Fruit fly (Drosophila melanogaster) whole organism, pupa: Measurements from ENCODE around the gene CG32086.
"Not testable (repeated sequence)": the region's sequence is repeated elsewhere in the genome, so short reads cannot be mapped to it uniquely, and the experiment has no call there.

Source experiments
- CG10348 ChIP-seq: fragments of 200-800 bp; sonication (Bioruptor generic); IDR thresholded peaks from 2 replicates; pipeline ENCODE4 v1.3.6; 2022; ENCODE audit warnings: missing biosample characterization, missing genetic modification characterization
- CG12605 ChIP-seq: fragments of 200-800 bp; sonication (Bioruptor generic); IDR thresholded peaks from 2 replicates; pipeline ENCODE4 v1.3.6; 2022; ENCODE audit warnings: missing biosample characterization, missing genetic modification characterization
- CG13204 ChIP-seq: fragments of 200-800 bp; sonication (Bioruptor generic); optimal IDR thresholded peaks from 2 replicates; lab custom pipeline; 2018; ENCODE audit warnings: missing biosample characterization, mild to moderate bottlenecking, missing genetic modification characterization, moderate library complexity
- CG14655 ChIP-seq: fragments of 200-800 bp; sonication (Bioruptor generic); optimal IDR thresholded peaks from 3 replicates; lab custom pipeline; 2017; ENCODE audit warnings: mild to moderate bottlenecking, missing biosample characterization, missing genetic modification reagents, missing genetic modification characterization
- CG15710 ChIP-seq: fragments of 200-800 bp; sonication (Bioruptor generic); optimal IDR thresholded peaks from 2 replicates; lab custom pipeline; 2018; ENCODE audit warnings: missing biosample characterization, mild to moderate bottlenecking, missing genetic modification characterization, moderate library complexity
- CG17806 ChIP-seq: fragments of 200-800 bp; sonication (Bioruptor generic); optimal IDR thresholded peaks from 2 replicates; lab custom pipeline; 2018; ENCODE audit warnings: missing biosample characterization, mild to moderate bottlenecking, missing genetic modification characterization, moderate library complexity
- CG32121 ChIP-seq: fragments of 200-800 bp; sonication (Bioruptor generic); IDR thresholded peaks from 2 replicates; pipeline ENCODE4 v1.3.6; 2022; ENCODE audit warnings: missing biosample characterization, missing genetic modification characterization
- CG34367 ChIP-seq: fragments of 200-800 bp; sonication (Bioruptor generic); optimal IDR thresholded peaks from 2 replicates; lab custom pipeline; 2018; ENCODE audit warnings: missing biosample characterization, mild to moderate bottlenecking, missing genetic modification characterization
- CG4496 ChIP-seq: fragments of 200-800 bp; sonication (Bioruptor generic); IDR thresholded peaks from 3 replicates; pipeline ENCODE4 v1.3.6; 2022; ENCODE audit warnings: missing biosample characterization, missing genetic modification characterization
- CG8159 ChIP-seq: fragments of 200-800 bp; sonication (Bioruptor generic); optimal IDR thresholded peaks from 3 replicates; lab custom pipeline; 2018; ENCODE audit warnings: missing biosample characterization, mild to moderate bottlenecking, missing genetic modification characterization, moderate library complexity
- CG8301 ChIP-seq: fragments of 200-800 bp; sonication (Bioruptor generic); optimal IDR thresholded peaks from 2 replicates; lab custom pipeline; 2018; ENCODE audit warnings: missing biosample characterization, mild to moderate bottlenecking, missing genetic modification characterization
- CG9948 ChIP-seq: fragments of 200-800 bp; sonication (Bioruptor generic); optimal IDR thresholded peaks from 2 replicates; lab custom pipeline; 2018; ENCODE audit warnings: missing biosample characterization, mild to moderate bottlenecking, missing genetic modification characterization, moderate library complexity
- D1 ChIP-seq: fragments of 200-800 bp; sonication (Bioruptor generic); optimal IDR thresholded peaks from 2 replicates; lab custom pipeline; 2018; ENCODE audit warnings: missing biosample characterization, mild to moderate bottlenecking, missing genetic modification characterization, moderate library complexity
- EcR ChIP-seq: fragments of 200-800 bp; sonication (Bioruptor generic); optimal IDR thresholded peaks from 3 replicates; lab custom pipeline; 2019; ENCODE audit warnings: missing biosample characterization, missing genetic modification characterization, mild to moderate bottlenecking, moderate library complexity, missing genetic modification reagents
- Ets98B ChIP-seq: fragments of 200-800 bp; sonication (Bioruptor generic); IDR thresholded peaks from 2 replicates; pipeline ENCODE4 v1.3.6; 2022; ENCODE audit warnings: missing biosample characterization, missing genetic modification characterization
- Pif1A ChIP-seq: fragments of 200-800 bp; sonication (Bioruptor generic); optimal IDR thresholded peaks from 3 replicates; lab custom pipeline; 2016; ENCODE audit warnings: missing biosample characterization, missing genetic modification characterization
- Pif1B ChIP-seq: fragments of 200-800 bp; sonication (Bioruptor generic); optimal IDR thresholded peaks from 3 replicates; lab custom pipeline; 2016; ENCODE audit warnings: missing biosample characterization, missing genetic modification characterization
- Snoo ChIP-seq: fragments of 200-800 bp; sonication (Bioruptor generic); optimal IDR thresholded peaks from 3 replicates; lab custom pipeline; 2017; ENCODE audit warnings: missing biosample characterization, mild to moderate bottlenecking, missing genetic modification characterization, inconsistent platforms
- fd96Ca ChIP-seq: fragments of 200-800 bp; sonication (Bioruptor generic); IDR thresholded peaks from 3 replicates; pipeline ENCODE4 v1.3.6; 2022; ENCODE audit warnings: missing biosample characterization, missing genetic modification characterization
- gl ChIP-seq: fragments of 200-800 bp; sonication (Bioruptor generic); optimal IDR thresholded peaks from 2 replicates; lab custom pipeline; 2018; ENCODE audit warnings: missing biosample characterization, mild to moderate bottlenecking, missing genetic modification characterization
- rn ChIP-seq: fragments of 200-800 bp; sonication (Bioruptor generic); IDR thresholded peaks from 2 replicates; pipeline ENCODE4 v1.3.6; 2022; ENCODE audit warnings: missing biosample characterization, missing genetic modification characterization

The CG32086 gene

dm6 chr3L:11578211-11578673 is 5.6 kb downstream of the CG32086 start, which contains the start of gene CG33270:
Gene CG33270 (minus strand): TSS chr3L:11578623.
- TF ChIP-seq CG14655 (no peak), Pif1A (no peak), Snoo (no peak), CG12605 (GFP tag; lab: Robert Waterston, UW) (no peak), CG13204 (GFP tag; lab: Kevin White, UChicago) (no peak), CG8301 (no peak), EcR (GFP tag; lab: Kevin White, UChicago) (no peak), CG10348 (no peak), CG34367 (tag; lab: Kevin White, UChicago) (no peak), CG17806 (tag; lab: Kevin White, UChicago) (no peak), Ets98B (GFP tag; lab: Robert Waterston, UW) (no peak), rn (GFP tag; lab: Robert Waterston, UW) (no peak), D1 (tag; lab: Kevin White, UChicago) (no peak), gl (no peak), fd96Ca (GFP tag; lab: Robert Waterston, UW) (no peak)
- TF ChIP-seq, all 21 proteins: peak for 0

- TF ChIP-seq CG8301 = no peak
- no peak for TF ChIP-seq fd96Ca (GFP tag; lab: Robert Waterston, UW)
- no peak for TF ChIP-seq D1 (tag; lab: Kevin White, UChicago)
- TF ChIP-seq CG34367 (tag; lab: Kevin White, UChicago) = no peak
- TF ChIP-seq gl = no peak
- TF ChIP-seq CG32121 (GFP tag; lab: Robert Waterston, UW) = no peak
- TF ChIP-seq CG14655 = no peak
- no peak for TF ChIP-seq Pif1A
- TF ChIP-seq EcR (GFP tag; lab: Kevin White, UChicago) = no peak
- TF ChIP-seq CG8159 (tag; lab: Kevin White, UChicago) = no peak
- no peak for TF ChIP-seq Snoo
- TF ChIP-seq CG9948 (tag; lab: Kevin White, UChicago) = no peak
- no peak for TF ChIP-seq CG13204 (GFP tag; lab: Kevin White, UChicago)
Observed at dm6 chr3L:11577395-11577794, 6.5 kb downstream of the CG32086 start, which contains the start of gene CG33271. Gene CG33271 (minus strand): TSS chr3L:11577495.

- not testable (repeated sequence) for TF ChIP-seq CG32121, CG12605, rn (GFP tag; lab: Robert Waterston, UW)
Observed at dm6 chr3L:11576944-11577343, 6.9 kb downstream of the CG32086 start, which contains the start of gene CG33489. Gene CG33489 (minus strand): TSS chr3L:11577044.

- no peak for TF ChIP-seq CG15710 (tag; lab: Kevin White, UChicago)
- TF ChIP-seq D1 (tag; lab: Kevin White, UChicago) = no peak
- TF ChIP-seq CG8301 = no peak
- TF ChIP-seq CG12605 (GFP tag; lab: Robert Waterston, UW) = no peak
- no peak for TF ChIP-seq CG17806 (tag; lab: Kevin White, UChicago)
- TF ChIP-seq CG13204 (GFP tag; lab: Kevin White, UChicago) = no peak
- no peak for TF ChIP-seq rn (GFP tag; lab: Robert Waterston, UW)
- no peak for TF ChIP-seq fd96Ca (GFP tag; lab: Robert Waterston, UW)
- no peak for TF ChIP-seq Ets98B (GFP tag; lab: Robert Waterston, UW)
- TF ChIP-seq CG8159 (tag; lab: Kevin White, UChicago) = no peak
- TF ChIP-seq CG10348 = no peak
- no peak for TF ChIP-seq EcR (GFP tag; lab: Kevin White, UChicago)
- TF ChIP-seq, all 21 proteins: peak for 0
Observed at dm6 chr3L:11574563-11574962, 9.3 kb downstream of the CG32086 start, which contains the start of gene CG33490. Gene CG33490 (minus strand): TSS chr3L:11574663.

DNA sequence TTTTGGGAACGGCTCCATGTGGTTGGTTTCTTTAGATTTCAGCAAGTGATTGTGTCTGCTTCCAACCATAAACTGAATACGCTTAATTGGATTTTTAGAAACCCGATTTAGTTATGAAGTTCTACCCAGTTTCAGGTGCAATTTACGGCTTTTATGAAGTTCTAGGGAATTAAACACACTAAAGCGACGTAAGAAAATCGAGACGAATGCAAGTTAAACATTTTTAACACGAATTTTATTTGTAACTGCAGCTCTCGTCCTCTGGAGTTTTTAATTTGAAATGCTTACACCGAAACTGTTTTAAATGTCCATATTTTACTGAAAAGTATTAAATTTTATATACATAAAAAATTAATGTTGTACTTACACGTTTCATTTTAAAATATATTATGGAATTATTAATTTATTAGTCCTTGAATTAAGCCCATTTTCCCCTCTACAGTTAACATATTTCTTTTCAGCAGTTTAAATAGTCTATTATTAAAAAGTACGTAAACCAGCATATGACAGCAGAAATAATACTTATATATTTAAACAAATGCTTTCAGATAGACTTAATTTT is 19.8 kb downstream of the CG32086 start, which contains the start of the genes CG46412 and CG33267:
CG46412 (minus strand) TSS at position 101 of the 562 bp plus-strand sequence.
CG33267 (plus strand) TSS at position 512 of the 562 bp plus-strand sequence.
- TF ChIP-seq CG9948 (tag; lab: Kevin White, UChicago) (no peak), CG15710 (tag; lab: Kevin White, UChicago) (no peak), fd96Ca (GFP tag; lab: Robert Waterston, UW) (no peak), CG14655 (no peak), Pif1B (GFP tag; lab: Kevin White, UChicago) (no peak), CG17806 (tag; lab: Kevin White, UChicago) (no peak), CG32121 (GFP tag; lab: Robert Waterston, UW) (no peak)

dm6 chr3L:11561946-11562760 is 21.7 kb downstream of the CG32086 start, which contains the start of the genes CG7394 and Mob2:
Gene CG7394 (plus strand): TSS chr3L:11561996.
Gene Mob2 (minus strand): TSS chr3L:11562233.
- peak; percentile 81 for TF ChIP-seq CG8159 (tag; lab: Kevin White, UChicago)
- peak; percentile 87 for TF ChIP-seq CG17806 (tag; lab: Kevin White, UChicago)
- TF ChIP-seq CG8301 = peak; percentile 80
- peak; percentile 81 for TF ChIP-seq CG15710 (tag; lab: Kevin White, UChicago)
- peak; percentile 71 for TF ChIP-seq rn (GFP tag; lab: Robert Waterston, UW)
- TF ChIP-seq Snoo = peak; percentile 81
- peak; percentile 81 for TF ChIP-seq CG12605 (GFP tag; lab: Robert Waterston, UW)
- TF ChIP-seq fd96Ca (GFP tag; lab: Robert Waterston, UW) = peak; percentile 90
- TF ChIP-seq CG14655 = peak; percentile 84
- no peak for TF ChIP-seq CG13204 (GFP tag; lab: Kevin White, UChicago)
- TF ChIP-seq CG4496 (GFP tag; lab: Robert Waterston, UW) = peak; percentile 87
- TF ChIP-seq Pif1B (GFP tag; lab: Kevin White, UChicago) = peak; percentile 87
- peak; percentile 75 for TF ChIP-seq CG9948 (tag; lab: Kevin White, UChicago)
- TF ChIP-seq CG34367 (tag; lab: Kevin White, UChicago) = peak; percentile 80
- peak; percentile 88 for TF ChIP-seq Pif1A
- peak; percentile 87 for TF ChIP-seq Ets98B (GFP tag; lab: Robert Waterston, UW)
- peak; percentile 86; the same call in 1 of the 2 replicates for TF ChIP-seq CG32121 (GFP tag; lab: Robert Waterston, UW)
- TF ChIP-seq EcR (GFP tag; lab: Kevin White, UChicago) = peak; percentile 17
- TF ChIP-seq gl = peak; percentile 13
- TF ChIP-seq D1 (tag; lab: Kevin White, UChicago) = peak; percentile 85
- TF ChIP-seq CG10348 = peak; percentile 50; the same call in 1 of the 2 replicates
